Worm (Caenorhabditis elegans): ENCODE results near the gene T05A8.8.

Gene T05A8.8

ce11 chrII:2707872-2708271 lies 28.6 kb upstream of the T05A8.8 start, which contains the start of gene Y47G7B.2:
TSS of gene Y47G7B.2 (minus strand) at chrII:2708014.
- TF ChIP-seq ref-1 (GFP tag; conservative IDR thresholded peaks at IDR 0.05) (no peak), ztf-23 (GFP tag; IDR thresholded peaks at IDR 0.05) (no peak), ztf-29 (GFP tag; IDR thresholded peaks at IDR 0.05) (no peak), med-1 (GFP tag; optimal IDR thresholded peaks at IDR 0.05; ENCODE audit: insufficient read depth) (no peak), T22C8.4 (GFP tag; IDR thresholded peaks at IDR 0.05) (no peak), klf-2 (GFP tag; conservative IDR thresholded peaks at IDR 0.05) (no peak), cog-1 (tag; optimal IDR thresholded peaks at IDR 0.05) (no peak), tab-1 (GFP tag; IDR thresholded peaks at IDR 0.05) (no peak), flt-1 (GFP tag; IDR thresholded peaks at IDR 0.05) (no peak)

- no peak for TF ChIP-seq klf-2 (GFP tag; conservative IDR thresholded peaks at IDR 0.05)
- no peak for TF ChIP-seq flt-1 (GFP tag; IDR thresholded peaks at IDR 0.05)
- TF ChIP-seq cog-1 (tag; optimal IDR thresholded peaks at IDR 0.05) = no peak
- no peak for TF ChIP-seq ztf-29 (GFP tag; IDR thresholded peaks at IDR 0.05)
These were observed 26.5 kb upstream of the T05A8.8 start, which contains the start of gene T05A8.1 for ce11 chrII:2709942-2710341. TSS of gene T05A8.1 (minus strand) at chrII:2710042.

- TF ChIP-seq ztf-23 (GFP tag; IDR thresholded peaks at IDR 0.05) (no peak), ref-1 (GFP tag; conservative IDR thresholded peaks at IDR 0.05) (no peak), T22C8.4 (GFP tag; IDR thresholded peaks at IDR 0.05) (no peak), flt-1 (GFP tag; IDR thresholded peaks at IDR 0.05) (no peak), klf-2 (GFP tag; conservative IDR thresholded peaks at IDR 0.05) (no peak), tab-1 (GFP tag; IDR thresholded peaks at IDR 0.05) (no peak), med-1 (GFP tag; optimal IDR thresholded peaks at IDR 0.05; ENCODE audit: insufficient read depth) (no peak), cog-1 (tag; optimal IDR thresholded peaks at IDR 0.05) (no peak)
These were observed 25.6 kb upstream of the T05A8.8 start, which contains the start of gene T05A8.2 for ce11 chrII:2710919-2711318. TSS of gene T05A8.2 (minus strand) at chrII:2711019.

- TF ChIP-seq ztf-29 (GFP tag; IDR thresholded peaks at IDR 0.05) (no peak), ztf-23 (GFP tag; IDR thresholded peaks at IDR 0.05) (no peak), med-1 (GFP tag; optimal IDR thresholded peaks at IDR 0.05; ENCODE audit: insufficient read depth) (no peak), T22C8.4 (GFP tag; IDR thresholded peaks at IDR 0.05) (no peak), flt-1 (GFP tag; IDR thresholded peaks at IDR 0.05) (no peak)
These were observed 19.1 kb upstream of the T05A8.8 start, which contains the start of gene T05A8.3 for ce11 chrII:2717335-2717734. TSS of gene T05A8.3 (minus strand) at chrII:2717435.

ce11 chrII:2719212-2719611 lies 17.3 kb upstream of the T05A8.8 start:
- TF ChIP-seq ztf-29 (GFP tag; IDR thresholded peaks at IDR 0.05) = no peak
- TF ChIP-seq med-1 (GFP tag; optimal IDR thresholded peaks at IDR 0.05; ENCODE audit: insufficient read depth) = no peak
- no peak for TF ChIP-seq klf-2 (GFP tag; conservative IDR thresholded peaks at IDR 0.05)
- TF ChIP-seq flt-1 (GFP tag; IDR thresholded peaks at IDR 0.05) = no peak
- TF ChIP-seq cog-1 (tag; optimal IDR thresholded peaks at IDR 0.05) = no peak
- TF ChIP-seq T22C8.4 (GFP tag; IDR thresholded peaks at IDR 0.05) = no peak
- no peak for TF ChIP-seq tab-1 (GFP tag; IDR thresholded peaks at IDR 0.05)
- no peak for TF ChIP-seq ref-1 (GFP tag; conservative IDR thresholded peaks at IDR 0.05)

- TF ChIP-seq klf-2 (GFP tag; conservative IDR thresholded peaks at IDR 0.05) (no peak), ztf-23 (GFP tag; IDR thresholded peaks at IDR 0.05) (no peak), ref-1 (GFP tag; conservative IDR thresholded peaks at IDR 0.05) (no peak), med-1 (GFP tag; optimal IDR thresholded peaks at IDR 0.05; ENCODE audit: insufficient read depth) (no peak), tab-1 (GFP tag; IDR thresholded peaks at IDR 0.05) (no peak), flt-1 (GFP tag; IDR thresholded peaks at IDR 0.05) (no peak), ztf-29 (GFP tag; IDR thresholded peaks at IDR 0.05) (no peak), T22C8.4 (GFP tag; IDR thresholded peaks at IDR 0.05) (no peak), cog-1 (tag; optimal IDR thresholded peaks at IDR 0.05) (no peak)
These were observed 14.5 kb upstream of the T05A8.8 start for ce11 chrII:2721992-2722391.

- TF ChIP-seq T22C8.4 (GFP tag; IDR thresholded peaks at IDR 0.05) (no peak), med-1 (GFP tag; optimal IDR thresholded peaks at IDR 0.05; ENCODE audit: insufficient read depth) (no peak), ztf-29 (GFP tag; IDR thresholded peaks at IDR 0.05) (no peak), klf-2 (GFP tag; conservative IDR thresholded peaks at IDR 0.05) (no peak), ztf-23 (GFP tag; IDR thresholded peaks at IDR 0.05) (no peak), flt-1 (GFP tag; IDR thresholded peaks at IDR 0.05) (no peak), cog-1 (tag; optimal IDR thresholded peaks at IDR 0.05) (no peak)
These were observed 10.9 kb upstream of the T05A8.8 start, which contains the start of the genes T05A8.11 and nep-2 for ce11 chrII:2725561-2725960. TSS of gene T05A8.11 (minus strand) at chrII:2725661. TSS of gene nep-2 (minus strand) at chrII:2725752.

ce11 chrII:2726774-2727173 lies 9.7 kb upstream of the T05A8.8 start:
- TF ChIP-seq tab-1 (GFP tag; IDR thresholded peaks at IDR 0.05) (no peak), ztf-23 (GFP tag; IDR thresholded peaks at IDR 0.05) (no peak), klf-2 (GFP tag; conservative IDR thresholded peaks at IDR 0.05) (no peak), ref-1 (GFP tag; conservative IDR thresholded peaks at IDR 0.05) (no peak), med-1 (GFP tag; optimal IDR thresholded peaks at IDR 0.05; ENCODE audit: insufficient read depth) (no peak), ztf-29 (GFP tag; IDR thresholded peaks at IDR 0.05) (no peak), cog-1 (tag; optimal IDR thresholded peaks at IDR 0.05) (no peak), flt-1 (GFP tag; IDR thresholded peaks at IDR 0.05) (no peak), T22C8.4 (GFP tag; IDR thresholded peaks at IDR 0.05) (no peak)

ce11 chrII:2730647-2731046 lies 5.8 kb upstream of the T05A8.8 start:
- TF ChIP-seq ref-1 (GFP tag; conservative IDR thresholded peaks at IDR 0.05) (no peak), flt-1 (GFP tag; IDR thresholded peaks at IDR 0.05) (no peak)

ce11 chrII:2734266-2734665 lies 2.2 kb upstream of the T05A8.8 start:
- TF ChIP-seq cog-1 (tag; optimal IDR thresholded peaks at IDR 0.05) = no peak
- no peak for TF ChIP-seq ref-1 (GFP tag; conservative IDR thresholded peaks at IDR 0.05)
- no peak for TF ChIP-seq T22C8.4 (GFP tag; IDR thresholded peaks at IDR 0.05)
- TF ChIP-seq med-1 (GFP tag; optimal IDR thresholded peaks at IDR 0.05; ENCODE audit: insufficient read depth) = no peak
- no peak for TF ChIP-seq tab-1 (GFP tag; IDR thresholded peaks at IDR 0.05)
- TF ChIP-seq ztf-23 (GFP tag; IDR thresholded peaks at IDR 0.05) = no peak
- TF ChIP-seq klf-2 (GFP tag; conservative IDR thresholded peaks at IDR 0.05) = no peak
- no peak for TF ChIP-seq ztf-29 (GFP tag; IDR thresholded peaks at IDR 0.05)
- TF ChIP-seq flt-1 (GFP tag; IDR thresholded peaks at IDR 0.05) = no peak
